Worm (Caenorhabditis elegans) whole organism, early embryonic: ENCODE data around the gene ztf-13.

Source experiments
- F13C5.2 ChIP-seq: sonication (generic microtip); optimal IDR thresholded peaks from 2 replicates; lab custom pipeline; 2017; ENCODE audit warnings: mild to moderate bottlenecking, missing genetic modification characterization, inconsistent platforms, missing compliant biosample characterization
- aly-1 ChIP-seq: sonication (generic microtip); optimal IDR thresholded peaks from 2 replicates; lab custom pipeline; 2016; ENCODE audit warnings: missing genetic modification characterization, missing compliant biosample characterization
- ama-1 ChIP-seq: fragments of 150-350 bp; optimal IDR thresholded peaks from 2 replicates; lab custom pipeline; 2014
- flt-1 ChIP-seq: fragments of 200-800 bp; sonication (Bioruptor generic); IDR thresholded peaks from 2 replicates; pipeline ENCODE4 v1.3.6; 2022; ENCODE audit warnings: missing genetic modification characterization, missing compliant biosample characterization
- hmbx-1 ChIP-seq: sonication (generic microtip); optimal IDR thresholded peaks from 2 replicates; lab custom pipeline; 2016; ENCODE audit warnings: mild to moderate bottlenecking, missing genetic modification characterization, missing compliant biosample characterization
- pes-1 ChIP-seq: fragments of 200-800 bp; sonication (Bioruptor generic); IDR thresholded peaks from 2 replicates; pipeline ENCODE4 v1.3.6; 2022; ENCODE audit warnings: missing genetic modification reagents, missing genetic modification characterization, missing compliant biosample characterization
- tbx-11 ChIP-seq: fragments of 200-800 bp; sonication (Bioruptor generic); IDR thresholded peaks from 2 replicates; pipeline ENCODE4 v1.3.6; 2022; ENCODE audit warnings: missing genetic modification characterization, missing compliant biosample characterization
- tbx-37 ChIP-seq: fragments of 200-800 bp; sonication (Bioruptor generic); conservative IDR thresholded peaks from 2 replicates; pipeline ENCODE4 v1.3.6; 2022; ENCODE audit warnings: missing genetic modification reagents, missing genetic modification characterization, missing compliant biosample characterization

DNA sequence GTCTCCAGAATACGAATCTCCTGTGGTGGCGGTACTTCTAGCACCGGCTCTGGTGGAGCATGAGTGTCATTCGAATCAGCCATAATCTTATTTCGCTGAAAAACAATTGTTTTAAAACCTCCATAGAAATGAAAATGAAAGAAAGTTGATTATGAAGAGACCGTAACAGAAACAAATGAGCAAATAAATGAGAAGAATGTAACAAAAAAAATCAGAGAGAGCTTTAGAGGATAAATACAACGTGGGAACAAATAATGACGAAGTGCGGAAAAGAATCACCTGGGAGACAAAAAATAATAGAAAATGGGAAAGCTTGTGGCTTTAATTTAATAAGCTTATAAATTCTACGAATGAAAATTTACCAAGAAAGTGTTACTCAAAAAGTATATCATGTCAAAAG is 25.0 kb upstream of the ztf-13 start, which contains the start of gene spc-1:
- no peak for TF ChIP-seq tbx-37 (GFP tag; lab: Robert Waterston, UW)
- TF ChIP-seq ama-1: no peak
- no peak for TF ChIP-seq hmbx-1 (tag; lab: Kevin White, UChicago)
- no peak for TF ChIP-seq flt-1 (GFP tag; lab: Robert Waterston, UW)
- no peak for TF ChIP-seq aly-1
- no peak for TF ChIP-seq F13C5.2 (tag; lab: Kevin White, UChicago)
- TF ChIP-seq pes-1 (GFP tag; lab: Robert Waterston, UW): no peak
- no peak for TF ChIP-seq tbx-11 (GFP tag; lab: Robert Waterston, UW)
